Worm (Caenorhabditis elegans) whole organism, young adult: ENCODE results near the gene pcp-3.

ENCODE experiments used
- B0019.2 ChIP-seq: fragments of 200-800 bp; sonication (Bioruptor generic); conservative IDR thresholded peaks from 2 replicates; pipeline ENCODE4 v1.3.6; 2022; ENCODE audit warnings: missing genetic modification reagents, missing genetic modification characterization, missing compliant biosample characterization
- F33H1.4 ChIP-seq: fragments of 200-800 bp; sonication (Bioruptor generic); IDR thresholded peaks from 2 replicates; pipeline ENCODE4 v1.3.6; 2022; ENCODE audit warnings: missing genetic modification reagents, missing genetic modification characterization, missing compliant biosample characterization
- F37B4.10 ChIP-seq: fragments of 200-800 bp; sonication (Bioruptor generic); IDR thresholded peaks from 2 replicates; pipeline ENCODE4 v1.3.6; 2022; ENCODE audit warnings: missing genetic modification characterization, missing compliant biosample characterization
- F39B2.1 ChIP-seq: fragments of 200-800 bp; sonication (Bioruptor generic); IDR thresholded peaks from 2 replicates; pipeline ENCODE4 v1.3.6; 2022; ENCODE audit warnings: missing genetic modification reagents, missing genetic modification characterization, missing compliant biosample characterization
- Y53F4B.3 ChIP-seq: fragments of 200-800 bp; sonication (Bioruptor generic); IDR thresholded peaks from 2 replicates; pipeline ENCODE4 v1.3.6; 2022; ENCODE audit warnings: missing genetic modification reagents, missing genetic modification characterization, missing compliant biosample characterization
- Y56A3A.18 ChIP-seq: fragments of 200-800 bp; sonication (Bioruptor generic); IDR thresholded peaks from 2 replicates; pipeline ENCODE4 v1.3.6; 2022; ENCODE audit warnings: missing genetic modification reagents, missing genetic modification characterization, missing compliant biosample characterization
- Y79H2A.3 ChIP-seq: fragments of 200-800 bp; sonication (Bioruptor generic); conservative IDR thresholded peaks from 2 replicates; pipeline ENCODE4 v1.3.6; 2022; ENCODE audit warnings: missing genetic modification reagents, missing genetic modification characterization, missing compliant biosample characterization
- Y95B8A.8 ChIP-seq: fragments of 200-800 bp; sonication (Bioruptor generic); IDR thresholded peaks from 2 replicates; pipeline ENCODE4 v1.3.6; 2022; ENCODE audit warnings: missing genetic modification reagents, missing genetic modification characterization, missing compliant biosample characterization
- aptf-2 ChIP-seq: fragments of 200-800 bp; sonication (Bioruptor generic); conservative IDR thresholded peaks from 2 replicates; pipeline ENCODE4 v1.3.6; 2022; ENCODE audit warnings: missing genetic modification reagents, missing genetic modification characterization, missing compliant biosample characterization
- aptf-3 ChIP-seq: fragments of 200-800 bp; sonication (Bioruptor generic); IDR thresholded peaks from 2 replicates; pipeline ENCODE4 v1.3.6; 2022; ENCODE audit warnings: missing genetic modification characterization, missing compliant biosample characterization
- atf-7 ChIP-seq: sonication (generic microtip); optimal IDR thresholded peaks from 2 replicates; lab custom pipeline; 2017; ENCODE audit warnings: mild to moderate bottlenecking, missing genetic modification characterization, missing compliant biosample characterization
- athp-1 ChIP-seq: sonication (generic microtip); optimal IDR thresholded peaks from 2 replicates; lab custom pipeline; 2017; ENCODE audit warnings: mild to moderate bottlenecking, missing genetic modification characterization, missing compliant biosample characterization
- attf-3 ChIP-seq: fragments of 200-800 bp; sonication (Bioruptor generic); conservative IDR thresholded peaks from 2 replicates; pipeline ENCODE4 v1.3.6; 2022; ENCODE audit warnings: missing genetic modification reagents, missing genetic modification characterization, missing compliant biosample characterization
- attf-5 ChIP-seq: fragments of 200-800 bp; sonication (Bioruptor generic); optimal IDR thresholded peaks from 2 replicates; lab custom pipeline; 2018; ENCODE audit warnings: mild to moderate bottlenecking, missing genetic modification characterization, missing compliant biosample characterization
- bed-1 ChIP-seq: fragments of 200-800 bp; sonication (Bioruptor generic); IDR thresholded peaks from 2 replicates; pipeline ENCODE4 v1.3.6; 2022; ENCODE audit warnings: missing genetic modification reagents, missing genetic modification characterization, missing compliant biosample characterization
- bed-2 ChIP-seq: fragments of 200-800 bp; sonication (Bioruptor generic); IDR thresholded peaks from 2 replicates; pipeline ENCODE4 v1.3.6; 2022; ENCODE audit warnings: missing genetic modification reagents, missing genetic modification characterization, missing compliant biosample characterization
- cebp-1 ChIP-seq, 2 experiments: fragments of 200-800 bp in 1 of 2; sonication (Bioruptor generic) in 1 of 2; sonication (generic microtip) in 1 of 2; IDR thresholded peaks in 1 of 2; optimal IDR thresholded peaks in 1 of 2; 2 replicates each; pipeline versions ENCODE4 v1.3.6 to Lab custom; 2017 to 2022; ENCODE audit warnings: missing compliant biosample characterization in 2 of 2, missing genetic modification characterization in 2 of 2, mild to moderate bottlenecking in 1 of 2, missing genetic modification reagents in 1 of 2, moderate library complexity in 1 of 2
- cebp-2 ChIP-seq: fragments of 200-800 bp; sonication (Bioruptor generic); IDR thresholded peaks from 2 replicates; pipeline ENCODE4 v1.3.6; 2022; ENCODE audit warnings: missing genetic modification characterization, missing compliant biosample characterization
- ceh-100 ChIP-seq: fragments of 200-800 bp; sonication (Bioruptor generic); IDR thresholded peaks from 2 replicates; pipeline ENCODE4 v1.3.6; 2022; ENCODE audit warnings: missing genetic modification reagents, missing genetic modification characterization, missing compliant biosample characterization
- ceh-91 ChIP-seq: fragments of 200-800 bp; sonication (Bioruptor generic); IDR thresholded peaks from 2 replicates; pipeline ENCODE4 v1.3.6; 2022; ENCODE audit warnings: missing genetic modification reagents, missing genetic modification characterization, missing compliant biosample characterization
- dox-1 ChIP-seq: fragments of 200-800 bp; sonication (Bioruptor generic); IDR thresholded peaks from 2 replicates; pipeline ENCODE4 v1.3.6; 2022; ENCODE audit warnings: missing genetic modification reagents, missing genetic modification characterization, missing compliant biosample characterization
- efl-1 ChIP-seq: fragments of 150-350 bp; optimal IDR thresholded peaks from 2 replicates; lab custom pipeline; 2014; ENCODE audit warnings: missing biosample characterization, missing genetic modification reagents, missing genetic modification characterization
- egl-18 ChIP-seq: fragments of 200-800 bp; sonication (Bioruptor generic); IDR thresholded peaks from 2 replicates; pipeline ENCODE4 v1.3.6; 2022; ENCODE audit warnings: missing genetic modification reagents, missing genetic modification characterization, missing compliant biosample characterization
- egrh-3 ChIP-seq: fragments of 200-800 bp; sonication (Bioruptor generic); IDR thresholded peaks from 2 replicates; pipeline ENCODE4 v1.3.6; 2022; ENCODE audit warnings: missing genetic modification reagents, missing genetic modification characterization, missing compliant biosample characterization
- hmg-1.2 ChIP-seq: fragments of 200-800 bp; sonication (Bioruptor generic); IDR thresholded peaks from 2 replicates; pipeline ENCODE4 v1.3.6; 2022; ENCODE audit warnings: missing genetic modification reagents, missing genetic modification characterization, missing compliant biosample characterization
- hrde-1 ChIP-seq: sonication (generic microtip); optimal IDR thresholded peaks from 2 replicates; lab custom pipeline; 2016; ENCODE audit warnings: missing genetic modification characterization, mild to moderate bottlenecking, missing compliant biosample characterization, moderate library complexity, missing genotype, missing genetic modification reagents, borderline replicate concordance
- hsf-1 ChIP-seq: fragments of 200-800 bp; sonication (Bioruptor generic); IDR thresholded peaks from 2 replicates; pipeline ENCODE4 v1.3.6; 2022; ENCODE audit warnings: missing genetic modification reagents, missing genetic modification characterization, missing compliant biosample characterization
- let-526 ChIP-seq: fragments of 200-800 bp; sonication (Bioruptor generic); IDR thresholded peaks from 2 replicates; pipeline ENCODE4 v1.3.6; 2022; ENCODE audit warnings: missing genetic modification reagents, missing genetic modification characterization, missing compliant biosample characterization
- let-607 ChIP-seq, 2 experiments: fragments of 200-800 bp in 1 of 2; sonication (Bioruptor generic) in 1 of 2; sonication (generic microtip) in 1 of 2; optimal IDR thresholded peaks; 2 replicates each; lab custom pipeline; 2016 to 2018; ENCODE audit warnings: mild to moderate bottlenecking in 2 of 2, missing compliant biosample characterization in 2 of 2, missing genetic modification characterization in 2 of 2, moderate library complexity in 2 of 2, missing genotype in 1 of 2
- lin-26 ChIP-seq: fragments of 200-800 bp; sonication (Bioruptor generic); IDR thresholded peaks from 2 replicates; pipeline ENCODE4 v1.3.6; 2022; ENCODE audit warnings: missing genetic modification reagents, missing genetic modification characterization, missing compliant biosample characterization
- lin-35 ChIP-seq, 3 experiments: fragments of 150-350 bp in 2 of 3; sonication (generic microtip) in 1 of 3; optimal IDR thresholded peaks; 2 replicates each; lab custom pipeline; 2014 to 2018; ENCODE audit warnings: missing biosample characterization in 3 of 3, missing genetic modification characterization in 3 of 3, missing genetic modification reagents in 3 of 3
- lin-40 ChIP-seq: sonication (generic microtip); optimal IDR thresholded peaks from 2 replicates; lab custom pipeline; 2016; ENCODE audit warnings: missing genetic modification characterization, mild to moderate bottlenecking, missing compliant biosample characterization, missing genotype, missing genetic modification reagents
- lir-1 ChIP-seq: fragments of 200-800 bp; sonication (Bioruptor generic); conservative IDR thresholded peaks from 2 replicates; pipeline ENCODE4 v1.3.6; 2022; ENCODE audit warnings: missing genetic modification reagents, missing genetic modification characterization, missing compliant biosample characterization
- madf-3 ChIP-seq: fragments of 200-800 bp; sonication (Bioruptor generic); IDR thresholded peaks from 2 replicates; pipeline ENCODE4 v1.3.6; 2022; ENCODE audit warnings: missing genetic modification reagents, missing genetic modification characterization, missing compliant biosample characterization
- mcd-1 ChIP-seq: fragments of 200-800 bp; sonication (Bioruptor generic); IDR thresholded peaks from 2 replicates; pipeline ENCODE4 v1.3.6; 2022; ENCODE audit warnings: missing genetic modification reagents, missing genetic modification characterization, missing compliant biosample characterization
- nfyb-1 ChIP-seq: fragments of 200-800 bp; sonication (Bioruptor generic); IDR thresholded peaks from 2 replicates; pipeline ENCODE4 v1.3.6; 2022; ENCODE audit warnings: missing genetic modification reagents, missing genetic modification characterization, missing compliant biosample characterization
- nhr-120 ChIP-seq: fragments of 200-800 bp; sonication (Bioruptor generic); IDR thresholded peaks from 2 replicates; pipeline ENCODE4 v1.3.6; 2022; ENCODE audit warnings: missing genetic modification characterization, missing compliant biosample characterization
- pbrm-1 ChIP-seq: fragments of 200-800 bp; sonication (Bioruptor generic); IDR thresholded peaks from 2 replicates; pipeline ENCODE4 v1.3.6; 2022; ENCODE audit warnings: missing genetic modification reagents, missing genetic modification characterization, missing compliant biosample characterization
- rec-8 ChIP-seq, 2 experiments: sonication (generic microtip); optimal IDR thresholded peaks; 2 replicates each; lab custom pipeline; 2016; ENCODE audit warnings: mild to moderate bottlenecking in 2 of 2, missing genetic modification characterization in 2 of 2, missing genetic modification reagents in 2 of 2, missing genotype in 2 of 2, missing biosample characterization in 1 of 2, missing compliant biosample characterization in 1 of 2, moderate library complexity in 1 of 2
- sea-2 ChIP-seq: fragments of 200-800 bp; sonication (Bioruptor generic); IDR thresholded peaks from 2 replicates; pipeline ENCODE4 v1.3.6; 2022; ENCODE audit warnings: missing genetic modification characterization, missing compliant biosample characterization
- snpc-3.4 ChIP-seq: sonication (generic microtip); optimal IDR thresholded peaks from 2 replicates; lab custom pipeline; 2017; ENCODE audit warnings: missing genetic modification characterization, mild to moderate bottlenecking, missing compliant biosample characterization, antibody characterized with exemption, moderate library complexity, missing genotype, missing genetic modification reagents
- tbp1 ChIP-seq: fragments of 200-800 bp; sonication (Bioruptor generic); optimal IDR thresholded peaks from 2 replicates; lab custom pipeline; 2018; ENCODE audit warnings: mild to moderate bottlenecking, missing genetic modification characterization, missing compliant biosample characterization
- tlf-1 ChIP-seq: fragments of 200-800 bp; sonication (Bioruptor generic); optimal IDR thresholded peaks from 2 replicates; lab custom pipeline; 2018; ENCODE audit warnings: mild to moderate bottlenecking, missing genetic modification characterization, missing compliant biosample characterization
- unc-130 ChIP-seq: sonication (generic microtip); optimal IDR thresholded peaks from 2 replicates; lab custom pipeline; 2016; ENCODE audit warnings: missing genetic modification reagents, missing genetic modification characterization, missing compliant biosample characterization
- xnd-1 ChIP-seq: sonication (generic microtip); optimal IDR thresholded peaks from 2 replicates; lab custom pipeline; 2016; ENCODE audit warnings: missing genotype, missing genetic modification reagents, missing genetic modification characterization, missing compliant biosample characterization
- ztf-26 ChIP-seq: sonication (generic microtip); optimal IDR thresholded peaks from 2 replicates; lab custom pipeline; 2017; ENCODE audit warnings: missing genetic modification characterization, missing compliant biosample characterization
- ztf-6 ChIP-seq: fragments of 200-800 bp; sonication (Bioruptor generic); IDR thresholded peaks from 2 replicates; pipeline ENCODE4 v1.3.6; 2022; ENCODE audit warnings: missing genetic modification reagents, missing genetic modification characterization, missing compliant biosample characterization

pcp-3 gene

DNA sequence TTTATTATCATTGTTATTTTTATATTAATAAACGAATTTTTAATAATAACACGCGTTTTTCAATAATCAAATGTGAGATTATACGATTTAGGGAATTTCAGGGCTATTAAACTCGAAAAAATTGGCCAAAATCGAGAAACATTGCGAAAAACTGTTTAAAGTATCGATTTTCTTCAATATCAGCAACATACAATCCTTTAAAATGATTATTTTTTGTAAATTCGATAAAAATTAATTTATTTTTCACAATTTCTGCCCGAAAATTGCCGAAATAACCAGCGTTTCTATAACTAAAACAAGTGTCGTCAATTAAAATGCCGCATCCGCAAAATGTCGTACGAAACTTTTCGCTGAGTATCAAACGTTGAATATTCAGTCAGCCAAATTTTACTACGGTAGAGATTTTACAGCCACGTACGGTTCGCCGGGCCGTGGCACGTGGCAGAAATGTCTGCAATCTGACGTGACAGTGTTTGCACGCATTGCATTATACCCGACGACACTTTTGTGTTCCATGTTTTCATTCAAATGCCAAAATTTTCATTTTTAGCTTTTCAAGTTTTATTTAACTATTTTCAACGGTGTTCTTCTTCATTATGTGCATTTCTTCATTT is 37.3 kb upstream of the pcp-3 start:
- TF ChIP-seq cebp-2 (GFP tag; lab: Robert Waterston, UW) (peak; percentile 95), egl-18 (peak; percentile 96), tbp1 (GFP tag; lab: Kevin White, UChicago) (peak; percentile 62), mcd-1 (GFP tag; lab: Robert Waterston, UW) (peak; percentile 98), ceh-91 (peak; percentile 100), hmg-1.2 (GFP tag; lab: Robert Waterston, UW) (peak; percentile 100), hsf-1 (GFP tag; lab: Robert Waterston, UW) (peak; percentile 96), aptf-2 (GFP tag; lab: Robert Waterston, UW) (peak; percentile 96), xnd-1 (peak; percentile 86), bed-1 (GFP tag; lab: Robert Waterston, UW) (peak; percentile 97), nfyb-1 (GFP tag; lab: Robert Waterston, UW) (peak; percentile 99), ceh-100 (GFP tag; lab: Robert Waterston, UW) (peak; percentile 93), let-607 (tag; optimal IDR thresholded peaks at IDR 0.05; lab: Kevin White, UChicago) (peak; percentile 61 to 91), attf-5 (GFP tag; lab: Kevin White, UChicago) (peak; percentile 13), attf-3 (GFP tag; lab: Robert Waterston, UW) (peak; percentile 95), F39B2.1 (GFP tag; lab: Robert Waterston, UW) (peak; percentile 96), let-526 (GFP tag; lab: Robert Waterston, UW) (peak; percentile 94), Y56A3A.18 (GFP tag; lab: Robert Waterston, UW) (peak; percentile 97), Y95B8A.8 (GFP tag; lab: Robert Waterston, UW) (peak; percentile 100), hrde-1 (tag; lab: Kevin White, UChicago) (peak; percentile 24), efl-1 (peak; percentile 39), cebp-1 (GFP tag; IDR thresholded peaks at IDR 0.05; lab: Robert Waterston, UW) (peak; percentile 89), cebp-1 (tag; optimal IDR thresholded peaks at IDR 0.05; lab: Kevin White, UChicago) (peak; percentile 12), atf-7 (tag; lab: Kevin White, UChicago) (peak; percentile 17), F33H1.4 (GFP tag; lab: Robert Waterston, UW) (peak; percentile 97), lin-40 (tag; lab: Kevin White, UChicago) (peak; percentile 32), egrh-3 (GFP tag; lab: Robert Waterston, UW) (peak; percentile 82), rec-8 (tag; optimal IDR thresholded peaks at IDR 0.05; lab: Kevin White, UChicago) (peak in 1 of 2 experiments; percentile 32), ztf-6 (GFP tag; lab: Robert Waterston, UW) (peak; percentile 93), pbrm-1 (peak; percentile 99), F37B4.10 (GFP tag; lab: Robert Waterston, UW) (peak; percentile 99), Y53F4B.3 (GFP tag; lab: Robert Waterston, UW) (peak; percentile 95), B0019.2 (GFP tag; lab: Robert Waterston, UW) (peak; percentile 100), ztf-26 (tag; lab: Kevin White, UChicago) (peak; percentile 12), sea-2 (GFP tag; lab: Robert Waterston, UW) (peak; percentile 98), nhr-120 (GFP tag; lab: Robert Waterston, UW) (peak; percentile 96), madf-3 (GFP tag; lab: Robert Waterston, UW) (peak; percentile 98), unc-130 (GFP tag; lab: Kevin White, UChicago) (peak; percentile 56), athp-1 (tag; lab: Kevin White, UChicago) (peak; percentile 46), lir-1 (GFP tag; lab: Robert Waterston, UW) (peak; percentile 97), aptf-3 (GFP tag; lab: Robert Waterston, UW) (peak; percentile 89), snpc-3.4 (tag; lab: Kevin White, UChicago) (peak; percentile 53), lin-26 (GFP tag; lab: Robert Waterston, UW) (peak; percentile 98), dox-1 (peak; percentile 100), lin-35 (GFP tag; optimal IDR thresholded peaks at IDR 0.05; lab: Kevin White, UChicago) (peak in 2 of 3 experiments; percentile 14), bed-2 (GFP tag; lab: Robert Waterston, UW) (peak; percentile 99), tlf-1 (peak; percentile 86), Y79H2A.3 (GFP tag; lab: Robert Waterston, UW) (peak; percentile 99)
